Worm (Caenorhabditis elegans) whole organism, L4 larva: ENCODE measurements around the gene K09G1.1.
A peak's percentile ranks its signal among the peaks of the same experiment; 100 is the strongest.

ENCODE experiments used
- F44E2.7 ChIP-seq: fragments of 200-800 bp; sonication (Bioruptor generic); IDR thresholded peaks from 2 replicates; pipeline ENCODE4 v2.1.2; 2022; ENCODE audit warnings: missing genetic modification characterization, missing compliant biosample characterization
- ces-1 ChIP-seq: fragments of 150-350 bp; sonication (generic microtip); optimal IDR thresholded peaks from 4 replicates; lab custom pipeline; 2014; ENCODE audit warnings: missing biosample characterization, missing genetic modification reagents, missing genetic modification characterization
- daf-19 ChIP-seq: fragments of 200-800 bp; sonication (Bioruptor generic); conservative IDR thresholded peaks from 2 replicates; pipeline ENCODE4 v1.3.6; 2022; ENCODE audit warnings: missing genetic modification characterization, missing compliant biosample characterization
- fos-1 ChIP-seq: fragments of 150-350 bp; optimal IDR thresholded peaks from 2 replicates; lab custom pipeline; 2014; ENCODE audit warnings: missing biosample characterization, missing genetic modification characterization
- jun-1 ChIP-seq: fragments of 150-350 bp; optimal IDR thresholded peaks from 2 replicates; lab custom pipeline; 2014; ENCODE audit warnings: missing biosample characterization, missing genetic modification reagents, missing genetic modification characterization
- lim-7 ChIP-seq: fragments of 200-800 bp; sonication (Bioruptor generic); IDR thresholded peaks from 2 replicates; pipeline ENCODE4 v1.3.6; 2022; ENCODE audit warnings: missing genetic modification characterization, missing compliant biosample characterization
- mdl-1 ChIP-seq, 2 experiments: fragments of 150-350 bp in 1 of 2; sonication (generic microtip) in 1 of 2; optimal IDR thresholded peaks; 2 replicates each; lab custom pipeline; 2014 to 2017; ENCODE audit warnings: missing biosample characterization in 2 of 2, missing genetic modification characterization in 2 of 2
- nhr-25 ChIP-seq: sonication (generic microtip); optimal IDR thresholded peaks from 2 replicates; lab custom pipeline; 2017; ENCODE audit warnings: missing genetic modification characterization, mild to moderate bottlenecking, missing compliant biosample characterization, antibody characterized with exemption, moderate library complexity, borderline replicate concordance; ENCODE audit not compliant: insufficient read depth
- unc-62 ChIP-seq, 3 experiments: fragments of 150-350 bp in 1 of 3; sonication (generic microtip); optimal IDR thresholded peaks in 2 of 3; peaks in 1 of 3; 1 replicate in 1 of 3; 2 replicates in 2 of 3; lab custom pipeline; 2014 to 2017; ENCODE audit warnings: missing biosample characterization in 3 of 3, missing genetic modification characterization in 3 of 3, missing genetic modification reagents in 3 of 3, missing genotype in 1 of 3

ce11 chrV:9561624-9562179, 21.6 kb upstream of the K09G1.1 start, which contains the start of gene rgef-1:
- TF ChIP-seq fos-1 (no peak), lim-7 (GFP tag; lab: Robert Waterston, UW) (no peak), nhr-25 (tag; lab: Kevin White, UChicago) (no peak), mdl-1 (tag; optimal IDR thresholded peaks at IDR 0.05; lab: Kevin White, UChicago) (peak in 1 of 2 experiments; percentile 84), unc-62 (GFP tag; optimal IDR thresholded peaks at IDR 0.05 in 1 of 2; lab: Kevin White, UChicago) (peak in 1 of 2 experiments; percentile 81), unc-62 (tag; optimal IDR thresholded peaks at IDR 0.05; lab: Kevin White, UChicago) (no peak), ces-1 (no peak), jun-1 (tag; lab: Kevin White, UChicago) (no peak), daf-19 (no peak), F44E2.7 (GFP tag; lab: Robert Waterston, UW) (no peak)
